Worm (Caenorhabditis elegans) whole organism, midembryonic: ENCODE results near the gene F22B7.9.

Experiments used
- T22C8.4 ChIP-seq: fragments of 200-800 bp; sonication (Bioruptor generic); IDR thresholded peaks from 2 replicates; pipeline ENCODE4 v1.3.6; 2022; ENCODE audit warnings: missing genetic modification characterization, missing compliant biosample characterization
- cog-1 ChIP-seq: sonication (generic microtip); optimal IDR thresholded peaks from 2 replicates; lab custom pipeline; 2016; ENCODE audit warnings: missing genetic modification characterization, missing compliant biosample characterization
- flt-1 ChIP-seq: fragments of 200-800 bp; sonication (Bioruptor generic); IDR thresholded peaks from 2 replicates; pipeline ENCODE4 v1.3.6; 2022; ENCODE audit warnings: missing genetic modification characterization, missing compliant biosample characterization
- klf-2 ChIP-seq: fragments of 200-800 bp; sonication (Bioruptor generic); conservative IDR thresholded peaks from 2 replicates; pipeline ENCODE4 v1.3.6; 2022; ENCODE audit warnings: missing genetic modification reagents, missing genetic modification characterization, missing compliant biosample characterization
- med-1 ChIP-seq: sonication (generic microtip); optimal IDR thresholded peaks from 2 replicates; lab custom pipeline; 2017; ENCODE audit warnings: missing genetic modification characterization, mild to moderate bottlenecking, missing compliant biosample characterization, antibody characterized with exemption, missing genetic modification reagents; ENCODE audit not compliant: insufficient read depth
- ref-1 ChIP-seq: fragments of 200-800 bp; sonication (Bioruptor generic); conservative IDR thresholded peaks from 2 replicates; pipeline ENCODE4 v1.3.6; 2022; ENCODE audit warnings: missing genetic modification reagents, missing genetic modification characterization, missing compliant biosample characterization
- tab-1 ChIP-seq: fragments of 200-800 bp; sonication (Bioruptor generic); IDR thresholded peaks from 2 replicates; pipeline ENCODE4 v1.3.6; 2022; ENCODE audit warnings: missing genetic modification characterization, missing compliant biosample characterization
- ztf-23 ChIP-seq: fragments of 200-800 bp; sonication (Bioruptor generic); IDR thresholded peaks from 2 replicates; pipeline ENCODE4 v1.3.6; 2022; ENCODE audit warnings: missing genetic modification reagents, missing genetic modification characterization, missing compliant biosample characterization
- ztf-29 ChIP-seq: fragments of 200-800 bp; sonication (Bioruptor generic); IDR thresholded peaks from 2 replicates; pipeline ENCODE4 v1.3.6; 2022; ENCODE audit warnings: missing genetic modification reagents, missing genetic modification characterization, missing compliant biosample characterization

Gene F22B7.9

ce11 chrIII:8685590-8686240, 32.0 kb upstream of the F22B7.9 start:
- TF ChIP-seq klf-2 (GFP tag; lab: Robert Waterston, UW), result no peak
- TF ChIP-seq flt-1 (GFP tag; lab: Robert Waterston, UW), result no peak

- TF ChIP-seq tab-1, result no peak
- no peak for TF ChIP-seq ztf-23 (GFP tag; lab: Robert Waterston, UW)
- no peak for TF ChIP-seq ztf-29 (GFP tag; lab: Robert Waterston, UW)
- no peak for TF ChIP-seq flt-1 (GFP tag; lab: Robert Waterston, UW)
- no peak for TF ChIP-seq ref-1 (GFP tag; lab: Robert Waterston, UW)
- TF ChIP-seq T22C8.4 (GFP tag; lab: Robert Waterston, UW), result no peak
- TF ChIP-seq cog-1 (tag; lab: Kevin White, UChicago), result no peak
- no peak for TF ChIP-seq med-1 (GFP tag; lab: Kevin White, UChicago)
- TF ChIP-seq klf-2 (GFP tag; lab: Robert Waterston, UW), result no peak
Observed at ce11 chrIII:8684421-8684820, 30.7 kb upstream of the F22B7.9 start, which contains the start of gene anmt-1. Gene anmt-1, plus strand, starts transcription at chrIII:8684808.

ce11 chrIII:8683679-8684263, 30.0 kb upstream of the F22B7.9 start, which contains the start of gene fli-1:
Gene fli-1, minus strand, starts transcription at chrIII:8683736.
- TF ChIP-seq med-1 (GFP tag; lab: Kevin White, UChicago) (no peak), ztf-23 (GFP tag; lab: Robert Waterston, UW) (no peak), flt-1 (GFP tag; lab: Robert Waterston, UW) (no peak), ztf-29 (GFP tag; lab: Robert Waterston, UW) (no peak), cog-1 (tag; lab: Kevin White, UChicago) (no peak), klf-2 (GFP tag; lab: Robert Waterston, UW) (no peak), ref-1 (GFP tag; lab: Robert Waterston, UW) (no peak), tab-1 (no peak), T22C8.4 (GFP tag; lab: Robert Waterston, UW) (no peak)

- TF ChIP-seq cog-1 (tag; lab: Kevin White, UChicago), result peak; percentile 92
- peak; percentile 99 for TF ChIP-seq tab-1
- TF ChIP-seq flt-1 (GFP tag; lab: Robert Waterston, UW), result peak; percentile 99
- peak; percentile 97 for TF ChIP-seq ztf-23 (GFP tag; lab: Robert Waterston, UW)
- TF ChIP-seq med-1 (GFP tag; lab: Kevin White, UChicago), result peak; percentile 84
- peak; percentile 99 for TF ChIP-seq ztf-29 (GFP tag; lab: Robert Waterston, UW)
- peak; percentile 95 for TF ChIP-seq ref-1 (GFP tag; lab: Robert Waterston, UW)
- TF ChIP-seq klf-2 (GFP tag; lab: Robert Waterston, UW), result peak; percentile 98
- TF ChIP-seq T22C8.4 (GFP tag; lab: Robert Waterston, UW), result peak; percentile 96
Observed at ce11 chrIII:8678371-8678770, 24.6 kb upstream of the F22B7.9 start.

- TF ChIP-seq ref-1 (GFP tag; lab: Robert Waterston, UW) (no peak), T22C8.4 (GFP tag; lab: Robert Waterston, UW) (no peak), klf-2 (GFP tag; lab: Robert Waterston, UW) (no peak), med-1 (GFP tag; lab: Kevin White, UChicago) (no peak), ztf-29 (GFP tag; lab: Robert Waterston, UW) (no peak), flt-1 (GFP tag; lab: Robert Waterston, UW) (no peak), ztf-23 (GFP tag; lab: Robert Waterston, UW) (no peak), tab-1 (no peak)
Observed at ce11 chrIII:8674980-8675485, 21.3 kb upstream of the F22B7.9 start, which contains the start of gene pgl-2. Gene pgl-2, minus strand, starts transcription at chrIII:8675435.

ce11 chrIII:8668717-8669116, 15.0 kb upstream of the F22B7.9 start:
- TF ChIP-seq klf-2 (GFP tag; lab: Robert Waterston, UW) (no peak), med-1 (GFP tag; lab: Kevin White, UChicago) (no peak), flt-1 (GFP tag; lab: Robert Waterston, UW) (no peak), cog-1 (tag; lab: Kevin White, UChicago) (no peak), ref-1 (GFP tag; lab: Robert Waterston, UW) (no peak), tab-1 (no peak), ztf-29 (GFP tag; lab: Robert Waterston, UW) (no peak), T22C8.4 (GFP tag; lab: Robert Waterston, UW) (no peak), ztf-23 (GFP tag; lab: Robert Waterston, UW) (no peak)

ce11 chrIII:8667382-8667781, 13.7 kb upstream of the F22B7.9 start, which contains the start of gene dpy-19:
Gene dpy-19, minus strand, starts transcription at chrIII:8667482.
- TF ChIP-seq klf-2 (GFP tag; lab: Robert Waterston, UW), result no peak
- no peak for TF ChIP-seq flt-1 (GFP tag; lab: Robert Waterston, UW)
- no peak for TF ChIP-seq ztf-23 (GFP tag; lab: Robert Waterston, UW)
- TF ChIP-seq med-1 (GFP tag; lab: Kevin White, UChicago), result no peak
- TF ChIP-seq ref-1 (GFP tag; lab: Robert Waterston, UW), result no peak
- TF ChIP-seq ztf-29 (GFP tag; lab: Robert Waterston, UW), result no peak
- no peak for TF ChIP-seq tab-1
- TF ChIP-seq T22C8.4 (GFP tag; lab: Robert Waterston, UW), result no peak
- no peak for TF ChIP-seq cog-1 (tag; lab: Kevin White, UChicago)

ce11 chrIII:8664897-8665388, 11.2 kb upstream of the F22B7.9 start, which contains the start of gene F22B7.1:
Gene F22B7.1, plus strand, starts transcription at chrIII:8665338.
- TF ChIP-seq klf-2 (GFP tag; lab: Robert Waterston, UW) (no peak), ref-1 (GFP tag; lab: Robert Waterston, UW) (no peak), flt-1 (GFP tag; lab: Robert Waterston, UW) (no peak), tab-1 (no peak), med-1 (GFP tag; lab: Kevin White, UChicago) (no peak), cog-1 (tag; lab: Kevin White, UChicago) (no peak), T22C8.4 (GFP tag; lab: Robert Waterston, UW) (no peak), ztf-23 (GFP tag; lab: Robert Waterston, UW) (no peak), ztf-29 (GFP tag; lab: Robert Waterston, UW) (no peak)
